Fruit fly (Drosophila melanogaster) whole organism, pupa: ENCODE measurements around the gene ScsbetaG.

ENCODE experiments used
- CG10348 ChIP-seq: fragments of 200-800 bp; sonication (Bioruptor generic); IDR thresholded peaks from 2 replicates; pipeline ENCODE4 v1.3.6; 2022; ENCODE audit warnings: missing biosample characterization, missing genetic modification characterization
- CG12605 ChIP-seq: fragments of 200-800 bp; sonication (Bioruptor generic); IDR thresholded peaks from 2 replicates; pipeline ENCODE4 v1.3.6; 2022; ENCODE audit warnings: missing biosample characterization, missing genetic modification characterization
- CG13204 ChIP-seq: fragments of 200-800 bp; sonication (Bioruptor generic); optimal IDR thresholded peaks from 2 replicates; lab custom pipeline; 2018; ENCODE audit warnings: missing biosample characterization, mild to moderate bottlenecking, missing genetic modification characterization, moderate library complexity
- CG14655 ChIP-seq: fragments of 200-800 bp; sonication (Bioruptor generic); optimal IDR thresholded peaks from 3 replicates; lab custom pipeline; 2017; ENCODE audit warnings: mild to moderate bottlenecking, missing biosample characterization, missing genetic modification reagents, missing genetic modification characterization
- CG15710 ChIP-seq: fragments of 200-800 bp; sonication (Bioruptor generic); optimal IDR thresholded peaks from 2 replicates; lab custom pipeline; 2018; ENCODE audit warnings: missing biosample characterization, mild to moderate bottlenecking, missing genetic modification characterization, moderate library complexity
- CG17806 ChIP-seq: fragments of 200-800 bp; sonication (Bioruptor generic); optimal IDR thresholded peaks from 2 replicates; lab custom pipeline; 2018; ENCODE audit warnings: missing biosample characterization, mild to moderate bottlenecking, missing genetic modification characterization, moderate library complexity
- CG32121 ChIP-seq: fragments of 200-800 bp; sonication (Bioruptor generic); IDR thresholded peaks from 2 replicates; pipeline ENCODE4 v1.3.6; 2022; ENCODE audit warnings: missing biosample characterization, missing genetic modification characterization
- CG34367 ChIP-seq: fragments of 200-800 bp; sonication (Bioruptor generic); optimal IDR thresholded peaks from 2 replicates; lab custom pipeline; 2018; ENCODE audit warnings: missing biosample characterization, mild to moderate bottlenecking, missing genetic modification characterization
- CG4496 ChIP-seq: fragments of 200-800 bp; sonication (Bioruptor generic); IDR thresholded peaks from 3 replicates; pipeline ENCODE4 v1.3.6; 2022; ENCODE audit warnings: missing biosample characterization, missing genetic modification characterization
- CG8159 ChIP-seq: fragments of 200-800 bp; sonication (Bioruptor generic); optimal IDR thresholded peaks from 3 replicates; lab custom pipeline; 2018; ENCODE audit warnings: missing biosample characterization, mild to moderate bottlenecking, missing genetic modification characterization, moderate library complexity
- CG8301 ChIP-seq: fragments of 200-800 bp; sonication (Bioruptor generic); optimal IDR thresholded peaks from 2 replicates; lab custom pipeline; 2018; ENCODE audit warnings: missing biosample characterization, mild to moderate bottlenecking, missing genetic modification characterization
- CG9948 ChIP-seq: fragments of 200-800 bp; sonication (Bioruptor generic); optimal IDR thresholded peaks from 2 replicates; lab custom pipeline; 2018; ENCODE audit warnings: missing biosample characterization, mild to moderate bottlenecking, missing genetic modification characterization, moderate library complexity
- D1 ChIP-seq: fragments of 200-800 bp; sonication (Bioruptor generic); optimal IDR thresholded peaks from 2 replicates; lab custom pipeline; 2018; ENCODE audit warnings: missing biosample characterization, mild to moderate bottlenecking, missing genetic modification characterization, moderate library complexity
- EcR ChIP-seq: fragments of 200-800 bp; sonication (Bioruptor generic); optimal IDR thresholded peaks from 3 replicates; lab custom pipeline; 2019; ENCODE audit warnings: missing biosample characterization, missing genetic modification characterization, mild to moderate bottlenecking, moderate library complexity, missing genetic modification reagents
- Ets98B ChIP-seq: fragments of 200-800 bp; sonication (Bioruptor generic); IDR thresholded peaks from 2 replicates; pipeline ENCODE4 v1.3.6; 2022; ENCODE audit warnings: missing biosample characterization, missing genetic modification characterization
- Pif1A ChIP-seq: fragments of 200-800 bp; sonication (Bioruptor generic); optimal IDR thresholded peaks from 3 replicates; lab custom pipeline; 2016; ENCODE audit warnings: missing biosample characterization, missing genetic modification characterization
- Pif1B ChIP-seq: fragments of 200-800 bp; sonication (Bioruptor generic); optimal IDR thresholded peaks from 3 replicates; lab custom pipeline; 2016; ENCODE audit warnings: missing biosample characterization, missing genetic modification characterization
- Snoo ChIP-seq: fragments of 200-800 bp; sonication (Bioruptor generic); optimal IDR thresholded peaks from 3 replicates; lab custom pipeline; 2017; ENCODE audit warnings: missing biosample characterization, mild to moderate bottlenecking, missing genetic modification characterization, inconsistent platforms
- fd96Ca ChIP-seq: fragments of 200-800 bp; sonication (Bioruptor generic); IDR thresholded peaks from 3 replicates; pipeline ENCODE4 v1.3.6; 2022; ENCODE audit warnings: missing biosample characterization, missing genetic modification characterization
- gl ChIP-seq: fragments of 200-800 bp; sonication (Bioruptor generic); optimal IDR thresholded peaks from 2 replicates; lab custom pipeline; 2018; ENCODE audit warnings: missing biosample characterization, mild to moderate bottlenecking, missing genetic modification characterization
- rn ChIP-seq: fragments of 200-800 bp; sonication (Bioruptor generic); IDR thresholded peaks from 2 replicates; pipeline ENCODE4 v1.3.6; 2022; ENCODE audit warnings: missing biosample characterization, missing genetic modification characterization

The ScsbetaG gene

DNA sequence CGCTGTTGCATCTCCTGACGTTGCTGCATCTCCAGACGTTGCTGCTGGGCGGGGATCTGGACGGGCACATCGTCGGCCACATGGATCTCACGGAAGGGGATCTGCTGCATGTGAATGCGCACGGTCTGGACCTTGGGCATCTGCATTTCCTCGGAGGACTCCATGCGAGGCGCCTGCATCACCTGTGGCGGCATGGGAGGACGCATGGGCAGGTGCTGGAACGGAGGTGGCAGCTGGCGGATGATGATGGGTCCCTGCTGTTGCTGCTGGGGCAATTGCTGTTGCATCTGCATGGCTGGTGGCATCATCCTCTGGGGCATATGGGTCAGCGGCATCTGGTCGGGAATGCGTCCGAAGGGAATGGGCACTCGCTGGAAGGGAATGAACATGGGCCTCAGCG lies 4.9 kb upstream of the ScsbetaG start:
- TF ChIP-seq CG32121 (GFP tag; lab: Robert Waterston, UW), result no peak
- no peak for TF ChIP-seq CG15710 (tag; lab: Kevin White, UChicago)
- no peak for TF ChIP-seq Ets98B (GFP tag; lab: Robert Waterston, UW)
- no peak for TF ChIP-seq rn (GFP tag; lab: Robert Waterston, UW)
- no peak for TF ChIP-seq gl
- TF ChIP-seq CG4496 (GFP tag; lab: Robert Waterston, UW), result no peak
- no peak for TF ChIP-seq CG13204 (GFP tag; lab: Kevin White, UChicago)
- no peak for TF ChIP-seq CG17806 (tag; lab: Kevin White, UChicago)
- no peak for TF ChIP-seq CG14655 (GFP tag; lab: Kevin White, UChicago)
- no peak for TF ChIP-seq fd96Ca (GFP tag; lab: Robert Waterston, UW)
- TF ChIP-seq Pif1A (GFP tag; lab: Kevin White, UChicago), result no peak
- no peak for TF ChIP-seq Pif1B (GFP tag; lab: Kevin White, UChicago)
- TF ChIP-seq EcR (GFP tag; lab: Kevin White, UChicago), result no peak
- no peak for TF ChIP-seq D1
- TF ChIP-seq CG9948 (tag; lab: Kevin White, UChicago), result no peak
- TF ChIP-seq CG8159 (tag; lab: Kevin White, UChicago), result no peak
- no peak for TF ChIP-seq CG12605 (GFP tag; lab: Robert Waterston, UW)

dm6 chr3L:5565051-5565688 lies 1.7 kb upstream of the ScsbetaG start, which contains the start of gene bc10:
Gene bc10 (plus strand): TSS chr3L:5565231.
- TF ChIP-seq Snoo (tag; lab: Kevin White, UChicago) (no peak), CG9948 (tag; lab: Kevin White, UChicago) (no peak), CG4496 (GFP tag; lab: Robert Waterston, UW) (no peak), EcR (GFP tag; lab: Kevin White, UChicago) (no peak), Pif1B (GFP tag; lab: Kevin White, UChicago) (no peak), Pif1A (GFP tag; lab: Kevin White, UChicago) (no peak), rn (GFP tag; lab: Robert Waterston, UW) (no peak), CG14655 (GFP tag; lab: Kevin White, UChicago) (no peak), CG15710 (tag; lab: Kevin White, UChicago) (no peak), CG8301 (tag; lab: Kevin White, UChicago) (no peak), gl (no peak), CG8159 (tag; lab: Kevin White, UChicago) (no peak), CG34367 (tag; lab: Kevin White, UChicago) (no peak), D1 (no peak), CG13204 (GFP tag; lab: Kevin White, UChicago) (no peak), CG10348 (no peak), Ets98B (GFP tag; lab: Robert Waterston, UW) (no peak), CG32121 (GFP tag; lab: Robert Waterston, UW) (no peak), CG17806 (tag; lab: Kevin White, UChicago) (no peak)
- TF ChIP-seq, all 21 proteins: peak for 0

DNA sequence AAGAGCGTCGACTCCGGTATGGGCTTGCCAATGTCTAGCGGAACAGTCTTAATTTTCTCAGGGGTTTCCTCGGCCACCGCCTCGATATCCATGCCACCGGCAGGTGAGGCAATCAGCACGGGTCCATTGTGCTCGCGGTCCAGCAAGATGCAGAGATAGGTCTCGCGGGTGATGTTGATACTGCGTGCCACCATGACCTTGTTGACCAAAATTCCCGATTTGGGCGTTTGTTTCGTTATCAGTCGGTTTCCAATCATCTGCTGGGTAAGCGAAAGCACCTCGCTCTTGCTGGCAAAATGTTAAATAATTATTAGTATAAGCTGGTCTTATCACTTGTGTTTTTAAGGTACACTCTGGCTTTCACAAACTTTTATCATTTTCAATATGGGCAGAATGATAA lies 907 bp downstream of the ScsbetaG start:
- TF ChIP-seq Pif1B (GFP tag; lab: Kevin White, UChicago) (no peak), CG32121 (GFP tag; lab: Robert Waterston, UW) (no peak), CG8301 (tag; lab: Kevin White, UChicago) (no peak), Pif1A (GFP tag; lab: Kevin White, UChicago) (no peak), Ets98B (GFP tag; lab: Robert Waterston, UW) (no peak), Snoo (tag; lab: Kevin White, UChicago) (no peak), CG4496 (GFP tag; lab: Robert Waterston, UW) (no peak), CG9948 (tag; lab: Kevin White, UChicago) (no peak), CG12605 (GFP tag; lab: Robert Waterston, UW) (no peak), EcR (GFP tag; lab: Kevin White, UChicago) (no peak), CG15710 (tag; lab: Kevin White, UChicago) (no peak), CG17806 (tag; lab: Kevin White, UChicago) (no peak), gl (no peak), CG34367 (tag; lab: Kevin White, UChicago) (no peak), CG8159 (tag; lab: Kevin White, UChicago) (no peak)

DNA sequence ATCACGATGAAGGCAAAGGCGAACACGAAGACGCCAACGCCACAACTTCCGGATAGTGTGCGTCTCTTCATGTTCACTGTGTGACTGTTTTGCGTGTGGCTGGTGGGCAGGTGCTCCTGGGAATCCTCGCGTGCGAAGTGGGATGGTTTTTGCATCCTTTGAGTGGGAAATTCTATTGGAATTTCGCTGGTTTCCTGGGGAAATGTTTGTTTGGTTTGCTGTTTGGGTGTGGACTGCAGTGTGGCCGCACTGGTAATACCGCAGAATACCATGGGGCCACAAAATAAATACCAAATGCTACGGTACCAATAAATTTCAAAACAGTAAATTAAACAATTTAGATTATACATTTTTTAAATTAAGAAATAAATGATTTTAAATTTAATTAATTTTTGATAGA lies 2.1 kb downstream of the ScsbetaG start, which contains the start of gene sinu:
Gene sinu, minus strand, starts transcription at position 258 of the 400 bp plus-strand sequence.
- TF ChIP-seq Pif1B (GFP tag; lab: Kevin White, UChicago), result no peak
- TF ChIP-seq CG10348, result no peak
- TF ChIP-seq CG12605 (GFP tag; lab: Robert Waterston, UW), result no peak
- no peak for TF ChIP-seq CG34367 (tag; lab: Kevin White, UChicago)
- TF ChIP-seq EcR (GFP tag; lab: Kevin White, UChicago), result no peak
- TF ChIP-seq CG9948 (tag; lab: Kevin White, UChicago), result no peak
- no peak for TF ChIP-seq Pif1A (GFP tag; lab: Kevin White, UChicago)
- TF ChIP-seq CG8301 (tag; lab: Kevin White, UChicago), result no peak

DNA sequence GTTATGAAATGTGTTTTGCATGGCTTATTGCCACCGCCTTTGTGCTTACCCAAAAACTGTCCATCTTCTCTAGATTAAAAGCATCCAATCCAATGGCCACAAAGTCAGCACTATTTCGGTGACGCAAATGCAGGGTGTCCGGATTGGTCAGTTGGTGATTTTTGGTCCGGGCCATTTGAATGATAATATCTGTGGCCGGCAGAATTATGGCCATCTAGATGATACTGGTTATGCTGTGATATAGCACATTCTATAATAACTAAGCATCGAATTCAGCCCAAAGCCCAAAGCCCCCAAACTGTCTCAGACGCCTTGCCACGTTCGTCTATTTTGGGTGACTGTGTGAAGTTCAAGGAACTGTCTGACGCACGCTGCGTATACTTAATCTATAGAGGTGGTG lies 7.3 kb downstream of the ScsbetaG start:
- TF ChIP-seq Snoo (tag; lab: Kevin White, UChicago), result no peak
- TF ChIP-seq, all 21 proteins: peak for 0

DNA sequence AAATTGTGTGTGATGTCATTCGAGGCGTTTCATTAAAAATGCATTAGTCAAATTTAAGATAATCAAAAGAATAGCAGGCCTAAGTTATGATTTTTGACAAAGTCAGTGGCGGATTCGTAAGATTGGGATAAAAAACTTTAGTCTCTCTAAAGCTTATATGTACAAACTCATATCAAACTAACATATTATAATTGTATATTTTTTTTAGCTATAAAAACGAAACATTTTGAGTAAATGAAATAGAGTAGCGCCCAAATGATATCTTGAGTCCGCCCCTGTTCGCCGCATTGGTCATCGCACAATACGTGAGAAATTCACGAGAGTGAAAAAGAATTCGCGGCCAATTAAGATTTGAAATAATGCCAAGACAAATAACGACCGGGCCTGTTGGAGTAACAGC lies 9.1 kb downstream of the ScsbetaG start:
- TF ChIP-seq CG12605 (GFP tag; lab: Robert Waterston, UW) (no peak), Pif1B (GFP tag; lab: Kevin White, UChicago) (peak; percentile 56), gl (no peak), Pif1A (GFP tag; lab: Kevin White, UChicago) (no peak), CG17806 (tag; lab: Kevin White, UChicago) (peak; percentile 38), EcR (GFP tag; lab: Kevin White, UChicago) (no peak), CG34367 (tag; lab: Kevin White, UChicago) (peak; percentile 1), CG14655 (GFP tag; lab: Kevin White, UChicago) (no peak), CG10348 (no peak), D1 (no peak), Snoo (tag; lab: Kevin White, UChicago) (peak; percentile 54), rn (GFP tag; lab: Robert Waterston, UW) (no peak), CG13204 (GFP tag; lab: Kevin White, UChicago) (no peak), CG15710 (tag; lab: Kevin White, UChicago) (peak; percentile 48), CG4496 (GFP tag; lab: Robert Waterston, UW) (0 out of 3 replicates have a peak, but pooled peaks have one; percentile 55), CG8159 (tag; lab: Kevin White, UChicago) (no peak), CG9948 (tag; lab: Kevin White, UChicago) (peak; percentile 27)
